Worm (Caenorhabditis elegans) whole organism, L4/young adult: ENCODE results near the gene hot-6.

Experiments used
- W03F9.2 ChIP-seq: fragments of 150-350 bp; optimal IDR thresholded peaks from 2 replicates; lab custom pipeline; 2014; ENCODE audit warnings: missing biosample characterization, missing genetic modification characterization
- dao-5 ChIP-seq: sonication (generic microtip); optimal IDR thresholded peaks from 2 replicates; lab custom pipeline; 2016; ENCODE audit warnings: missing genotype, missing genetic modification characterization, moderate library complexity, missing compliant biosample characterization
- him-1 ChIP-seq: sonication (generic microtip); optimal IDR thresholded peaks from 2 replicates; lab custom pipeline; 2016; ENCODE audit warnings: missing genotype, missing genetic modification reagents, missing genetic modification characterization, missing compliant biosample characterization

The hot-6 gene

DNA sequence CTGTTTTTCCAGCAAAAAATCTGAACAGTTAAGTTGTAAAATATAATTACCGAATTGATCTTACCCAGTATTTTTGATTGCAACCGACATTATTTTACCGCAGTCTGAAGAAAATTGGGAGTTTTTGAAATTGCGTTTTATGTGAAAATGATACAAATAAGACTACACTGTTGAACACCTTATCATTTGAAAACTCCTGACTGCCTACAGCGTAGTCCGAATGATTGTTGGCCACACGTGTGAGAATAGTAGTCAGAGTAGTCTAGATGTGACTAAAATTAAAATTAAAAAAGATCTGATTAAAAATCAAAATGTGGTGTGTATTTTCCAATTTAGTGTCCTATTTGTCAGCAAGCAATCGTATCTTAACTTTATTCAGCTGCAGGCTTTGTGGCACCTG lies 24.0 kb upstream of the hot-6 start, which contains the start of gene dhs-18:
TSS of gene dhs-18 (minus strand) at position 104 of the 400 bp plus-strand sequence.
- TF ChIP-seq dao-5 (tag; lab: Kevin White, UChicago) (no peak), him-1 (no peak), W03F9.2 (tag; lab: Kevin White, UChicago) (no peak)

- TF ChIP-seq him-1 (no peak), W03F9.2 (tag; lab: Kevin White, UChicago) (no peak), dao-5 (tag; lab: Kevin White, UChicago) (no peak)
Measured at ce11 chrV:11043767-11044166, 21.0 kb upstream of the hot-6 start, which contains the start of gene C45B11.6. Gene C45B11.6 (plus strand): TSS chrV:11044067.

- no peak for TF ChIP-seq W03F9.2 (tag; lab: Kevin White, UChicago)
- TF ChIP-seq dao-5 (tag; lab: Kevin White, UChicago): no peak
- TF ChIP-seq him-1: no peak
Measured at ce11 chrV:11042538-11042937, 19.8 kb upstream of the hot-6 start, which contains the start of gene C45B11.2. Gene C45B11.2 (plus strand): TSS chrV:11042710.

DNA sequence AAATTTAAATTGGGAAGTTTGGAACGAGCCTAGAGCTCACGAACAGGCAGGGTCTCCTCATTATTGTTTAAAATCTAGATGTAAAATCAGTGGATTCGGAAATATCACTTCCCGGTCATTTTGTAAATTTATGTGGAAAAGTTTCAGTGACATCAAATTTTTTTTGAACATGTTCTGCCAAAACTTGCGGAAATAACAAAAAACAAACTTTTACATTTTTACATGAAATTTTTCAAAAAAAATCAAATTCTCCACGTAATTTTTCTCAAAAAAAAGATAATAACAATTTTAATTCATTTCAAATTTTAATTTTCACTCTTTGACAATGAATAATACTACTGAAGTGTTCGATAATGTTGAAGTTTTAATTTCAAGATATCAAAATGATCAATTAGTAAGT lies 18.8 kb upstream of the hot-6 start, which contains the start of gene C45B11.5:
TSS of gene C45B11.5 (plus strand) at position 301 of the 400 bp plus-strand sequence.
- no peak for TF ChIP-seq him-1
- no peak for TF ChIP-seq dao-5 (tag; lab: Kevin White, UChicago)
- TF ChIP-seq W03F9.2 (tag; lab: Kevin White, UChicago): no peak

ce11 chrV:11040473-11040872 lies 17.7 kb upstream of the hot-6 start, which contains the start of gene C45B11.8:
Gene C45B11.8 (plus strand): TSS chrV:11040773.
- no peak for TF ChIP-seq him-1
- no peak for TF ChIP-seq dao-5 (tag; lab: Kevin White, UChicago)
- TF ChIP-seq W03F9.2 (tag; lab: Kevin White, UChicago): no peak

DNA sequence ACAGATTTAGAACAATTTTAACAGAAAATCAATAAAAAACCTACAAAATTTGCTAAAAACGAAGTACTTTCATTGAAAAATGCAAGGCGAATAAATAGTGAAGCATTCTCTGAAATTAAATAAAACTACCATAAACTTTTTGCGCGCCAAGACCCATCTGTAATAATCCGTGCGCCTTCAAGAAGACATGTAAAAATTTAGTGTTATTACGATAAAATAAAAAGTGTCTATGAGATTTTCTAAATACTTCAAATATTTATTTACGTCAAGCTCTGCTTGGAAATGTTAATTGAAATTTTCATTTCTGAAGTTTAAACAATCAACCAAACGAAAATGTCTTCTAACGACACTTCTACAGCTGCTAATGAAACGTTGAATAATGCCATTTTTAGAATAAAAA lies 17.3 kb upstream of the hot-6 start, which contains the start of gene C45B11.9:
TSS of gene C45B11.9 (plus strand) at position 301 of the 400 bp plus-strand sequence.
- no peak for TF ChIP-seq dao-5 (tag; lab: Kevin White, UChicago)
- TF ChIP-seq him-1: no peak
- no peak for TF ChIP-seq W03F9.2 (tag; lab: Kevin White, UChicago)

- TF ChIP-seq dao-5 (tag; lab: Kevin White, UChicago): no peak
- TF ChIP-seq him-1: peak; percentile 55
- peak; percentile 52 for TF ChIP-seq W03F9.2 (tag; lab: Kevin White, UChicago)
Measured at ce11 chrV:11039379-11039954, 16.7 kb upstream of the hot-6 start, which contains the start of gene pak-2. Gene pak-2 (minus strand): TSS chrV:11039429.

ce11 chrV:11034748-11035147 lies 12.0 kb upstream of the hot-6 start, which contains the start of gene pptr-2:
Gene pptr-2 (minus strand): TSS chrV:11034931.
- TF ChIP-seq him-1 (no peak), dao-5 (tag; lab: Kevin White, UChicago) (no peak), W03F9.2 (tag; lab: Kevin White, UChicago) (no peak)

DNA sequence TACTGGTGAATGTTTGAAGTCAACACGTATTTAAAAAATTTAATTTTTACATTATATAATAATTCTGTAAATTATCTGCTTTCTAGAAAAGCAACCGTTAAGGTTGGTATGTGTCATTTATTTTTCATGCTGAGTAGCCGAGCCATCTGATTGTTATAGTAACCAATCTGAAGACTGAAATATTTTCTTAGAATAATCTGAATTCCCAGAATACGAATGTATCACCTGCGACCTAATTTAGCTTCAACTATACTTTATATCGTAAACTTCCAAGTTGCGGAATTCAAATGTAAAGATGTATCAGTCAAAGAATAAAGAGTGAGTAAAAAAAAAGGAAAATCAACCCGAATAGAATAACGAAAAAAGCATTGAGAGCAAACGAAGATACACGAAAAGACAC lies 10.5 kb upstream of the hot-6 start:
- TF ChIP-seq him-1 (no peak), W03F9.2 (tag; lab: Kevin White, UChicago) (no peak), dao-5 (tag; lab: Kevin White, UChicago) (no peak)

ce11 chrV:11030675-11031074 lies 7.9 kb upstream of the hot-6 start:
- TF ChIP-seq W03F9.2 (tag; lab: Kevin White, UChicago) (no peak), dao-5 (tag; lab: Kevin White, UChicago) (no peak), him-1 (no peak)

- TF ChIP-seq W03F9.2 (tag; lab: Kevin White, UChicago): peak; percentile 22
- no peak for TF ChIP-seq him-1
Measured at ce11 chrV:11029309-11029708, 6.6 kb upstream of the hot-6 start.

- TF ChIP-seq W03F9.2 (tag; lab: Kevin White, UChicago) (no peak), him-1 (no peak), dao-5 (tag; lab: Kevin White, UChicago) (no peak)
Measured at ce11 chrV:11027740-11028139, 5.0 kb upstream of the hot-6 start.

- TF ChIP-seq dao-5 (tag; lab: Kevin White, UChicago): no peak
- no peak for TF ChIP-seq W03F9.2 (tag; lab: Kevin White, UChicago)
- no peak for TF ChIP-seq him-1
Measured at ce11 chrV:11016846-11017553, 5.7 kb downstream of the hot-6 start.

ce11 chrV:11014758-11015157 lies 8.0 kb downstream of the hot-6 start:
- TF ChIP-seq W03F9.2 (tag; lab: Kevin White, UChicago): no peak
- no peak for TF ChIP-seq him-1
- TF ChIP-seq dao-5 (tag; lab: Kevin White, UChicago): no peak
